Fruit fly (Drosophila melanogaster) whole organism, adult: ENCODE measurements around the gene Cad89D.
A peak's percentile ranks its signal among the peaks of the same experiment; 100 is the strongest.

Experiments
- CG11617 ChIP-seq: fragments of 200-800 bp; sonication (Bioruptor generic); optimal IDR thresholded peaks from 2 replicates; lab custom pipeline; 2017; ENCODE audit warnings: mild to moderate bottlenecking, missing biosample characterization, missing genetic modification reagents, missing genetic modification characterization
- CG12768 ChIP-seq: fragments of 200-800 bp; sonication (Bioruptor generic); optimal IDR thresholded peaks from 2 replicates; lab custom pipeline; 2017; ENCODE audit warnings: missing biosample characterization, missing genetic modification characterization, mild to moderate bottlenecking, moderate library complexity, missing genetic modification reagents
- CG14711 ChIP-seq: fragments of 200-800 bp; sonication (Bioruptor generic); optimal IDR thresholded peaks from 2 replicates; lab custom pipeline; 2018; ENCODE audit warnings: missing biosample characterization, mild to moderate bottlenecking, missing genetic modification characterization, moderate library complexity
- CG1620 ChIP-seq: fragments of 200-800 bp; sonication (Bioruptor generic); optimal IDR thresholded peaks from 2 replicates; lab custom pipeline; 2016; ENCODE audit warnings: missing biosample characterization, missing genetic modification characterization
- CG33017 ChIP-seq: fragments of 200-800 bp; sonication (Bioruptor generic); optimal IDR thresholded peaks from 2 replicates; lab custom pipeline; 2018; ENCODE audit warnings: missing biosample characterization, mild to moderate bottlenecking, missing genetic modification characterization, moderate library complexity
- CG5204 ChIP-seq: fragments of 200-800 bp; sonication (Bioruptor generic); optimal IDR thresholded peaks from 2 replicates; lab custom pipeline; 2016; ENCODE audit warnings: missing biosample characterization, missing genetic modification characterization
- CG7045 ChIP-seq: fragments of 200-800 bp; sonication (Bioruptor generic); optimal IDR thresholded peaks from 2 replicates; lab custom pipeline; 2017; ENCODE audit warnings: missing biosample characterization, mild to moderate bottlenecking, missing genetic modification characterization
- CG7101 ChIP-seq: fragments of 200-800 bp; sonication (Bioruptor generic); optimal IDR thresholded peaks from 2 replicates; lab custom pipeline; 2018; ENCODE audit warnings: missing biosample characterization, mild to moderate bottlenecking, missing genetic modification characterization, moderate library complexity
- Clk ChIP-seq: fragments of 200-800 bp; sonication (Bioruptor generic); optimal IDR thresholded peaks from 2 replicates; lab custom pipeline; 2017; ENCODE audit warnings: missing biosample characterization, missing genetic modification characterization
- Crg-1 ChIP-seq: fragments of 200-800 bp; sonication (Bioruptor generic); optimal IDR thresholded peaks from 2 replicates; lab custom pipeline; 2016; ENCODE audit warnings: missing biosample characterization, missing genetic modification characterization
- Hr96 ChIP-seq: fragments of 200-800 bp; sonication (Bioruptor generic); optimal IDR thresholded peaks from 2 replicates; lab custom pipeline; 2016; ENCODE audit warnings: missing biosample characterization, missing genetic modification characterization
- Mnt ChIP-seq: fragments of 200-800 bp; sonication (Bioruptor generic); optimal IDR thresholded peaks from 2 replicates; lab custom pipeline; 2016; ENCODE audit warnings: missing biosample characterization, mild to moderate bottlenecking, missing genetic modification characterization
- bab1 ChIP-seq: fragments of 200-800 bp; sonication (Bioruptor generic); optimal IDR thresholded peaks from 3 replicates; lab custom pipeline; 2019; ENCODE audit warnings: missing biosample characterization, mild to moderate bottlenecking, missing genetic modification characterization, moderate library complexity
- cic ChIP-seq: fragments of 200-800 bp; sonication (Bioruptor generic); optimal IDR thresholded peaks from 2 replicates; lab custom pipeline; 2017; ENCODE audit warnings: missing biosample characterization, mild to moderate bottlenecking, missing genetic modification characterization, moderate library complexity
- cnc ChIP-seq, 2 experiments: fragments of >200 bp; optimal IDR thresholded peaks; 2 replicates each; lab custom pipeline; 2017
- kay ChIP-seq: fragments of 200-800 bp; sonication (Bioruptor generic); peaks from one replicate; lab custom pipeline; 2016; ENCODE audit warnings: missing biosample characterization, missing genetic modification characterization, borderline replicate concordance
- ovo ChIP-seq: fragments of 200-800 bp; sonication (Bioruptor generic); optimal IDR thresholded peaks from 2 replicates; lab custom pipeline; 2016; ENCODE audit warnings: missing biosample characterization, missing genetic modification characterization
- pad ChIP-seq: fragments of 200-800 bp; sonication (Bioruptor generic); optimal IDR thresholded peaks from 3 replicates; lab custom pipeline; 2017; ENCODE audit warnings: missing biosample characterization, missing genetic modification characterization, mild to moderate bottlenecking, moderate library complexity, missing genetic modification reagents
- tj ChIP-seq: fragments of 200-800 bp; sonication (Bioruptor generic); optimal IDR thresholded peaks from 3 replicates; lab custom pipeline; 2017; ENCODE audit warnings: missing biosample characterization, mild to moderate bottlenecking, missing genetic modification characterization, moderate library complexity
- toe ChIP-seq: fragments of 200-800 bp; sonication (Bioruptor generic); optimal IDR thresholded peaks from 2 replicates; lab custom pipeline; 2016; ENCODE audit warnings: missing biosample characterization, missing genetic modification characterization

The Cad89D gene

DNA sequence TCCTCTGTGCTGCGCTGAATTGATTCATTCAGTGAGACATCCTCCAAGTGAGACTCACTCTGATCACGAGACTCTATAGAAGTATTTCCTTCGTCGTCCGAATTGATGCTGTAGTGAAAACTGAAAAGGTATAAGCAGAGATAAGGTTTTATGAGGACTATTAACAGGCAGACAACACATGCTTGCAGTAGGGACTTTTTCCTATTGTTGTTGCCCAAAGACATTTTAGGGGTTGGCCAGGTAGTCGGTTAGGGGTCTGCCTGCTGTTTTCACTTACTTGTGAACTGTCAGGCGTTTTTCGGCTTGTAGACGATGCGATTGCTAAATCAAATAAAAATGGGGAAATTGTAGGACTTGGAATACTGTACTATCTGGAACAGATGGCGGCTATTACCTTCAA, 26.7 kb downstream of the Cad89D start:
- TF ChIP-seq cnc (optimal IDR thresholded peaks at IDR 0.05; lab: Kevin White, UChicago), result no peak
- TF ChIP-seq ovo (GFP tag; lab: Kevin White, UChicago), result no peak
- no peak for TF ChIP-seq Clk (GFP tag; lab: Kevin White, UChicago)
- no peak for TF ChIP-seq pad (GFP tag; lab: Kevin White, UChicago)

DNA sequence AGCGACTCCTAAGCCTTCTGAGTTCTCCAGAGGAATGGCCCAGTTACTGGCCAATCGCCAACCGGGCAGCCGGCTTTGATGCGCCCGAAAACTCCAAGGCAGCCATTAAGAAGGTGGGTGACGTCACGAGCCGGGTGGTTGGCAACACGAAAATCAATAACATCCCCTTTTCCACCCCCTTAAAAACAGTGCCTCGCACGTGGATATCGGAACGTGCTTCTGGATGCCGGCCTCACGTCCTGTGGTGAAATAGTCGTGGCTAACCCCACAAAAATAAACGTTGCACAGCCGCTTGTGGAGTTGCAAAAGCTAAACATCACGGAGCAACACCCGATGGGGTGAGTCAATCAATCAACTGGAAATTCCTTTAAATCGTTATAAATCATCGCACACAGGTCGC, 38.6 kb downstream of the Cad89D start:
- TF ChIP-seq CG1620 (GFP tag; lab: Kevin White, UChicago) (no peak), ovo (GFP tag; lab: Kevin White, UChicago) (no peak)

DNA sequence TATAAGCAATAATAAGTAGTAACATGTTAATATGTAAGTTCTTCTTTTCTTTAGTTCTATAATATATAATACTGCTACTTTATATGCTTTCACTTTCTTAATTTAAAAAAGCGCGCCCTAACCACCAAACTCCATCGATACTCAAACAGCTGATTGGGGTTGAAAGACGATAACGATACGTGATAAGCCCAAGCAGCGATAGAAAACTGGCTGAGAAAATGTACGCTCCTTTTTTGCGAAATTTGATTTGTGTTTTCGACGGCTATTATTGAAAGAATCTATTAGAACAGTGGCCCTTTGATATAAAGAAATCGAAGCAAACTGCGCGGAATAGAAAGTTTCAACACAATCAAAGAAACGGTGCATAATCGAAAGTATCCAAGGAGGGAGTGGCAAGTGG, 39.3 kb downstream of the Cad89D start, which contains the start of gene CG14883:
TSS of gene CG14883 (plus strand) at position 178 of the 400 bp plus-strand sequence.
- TF ChIP-seq kay (GFP tag; lab: Kevin White, UChicago) (peak; percentile 42), pad (GFP tag; lab: Kevin White, UChicago) (no peak), Clk (GFP tag; lab: Kevin White, UChicago) (no peak)

DNA sequence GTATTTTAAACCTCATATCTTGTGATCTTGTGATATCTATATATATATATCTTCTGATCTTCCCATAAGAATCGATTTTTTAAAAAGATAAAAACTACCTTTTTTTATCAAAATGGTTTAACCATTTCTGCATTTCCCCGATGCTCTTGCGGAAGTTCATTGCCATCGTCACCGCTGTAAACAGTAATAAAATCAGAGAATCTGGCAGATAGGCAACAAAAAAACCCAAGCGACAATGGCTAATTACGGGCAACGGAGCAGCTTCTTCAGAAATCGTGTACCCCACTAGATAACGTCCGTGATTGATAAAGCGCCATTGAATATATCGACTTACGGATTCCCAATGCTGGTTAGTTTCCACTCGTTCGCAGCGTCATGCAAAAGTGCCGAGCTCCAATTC, 41.0 kb downstream of the Cad89D start, which contains the start of gene CG10405:
TSS of gene CG10405 (plus strand) at position 301 of the 400 bp plus-strand sequence.
- no peak for TF ChIP-seq CG7045
- no peak for TF ChIP-seq CG12768 (GFP tag; lab: Kevin White, UChicago)
- TF ChIP-seq tj (GFP tag; lab: Kevin White, UChicago), result no peak
- TF ChIP-seq CG14711 (tag; lab: Kevin White, UChicago), result no peak

DNA sequence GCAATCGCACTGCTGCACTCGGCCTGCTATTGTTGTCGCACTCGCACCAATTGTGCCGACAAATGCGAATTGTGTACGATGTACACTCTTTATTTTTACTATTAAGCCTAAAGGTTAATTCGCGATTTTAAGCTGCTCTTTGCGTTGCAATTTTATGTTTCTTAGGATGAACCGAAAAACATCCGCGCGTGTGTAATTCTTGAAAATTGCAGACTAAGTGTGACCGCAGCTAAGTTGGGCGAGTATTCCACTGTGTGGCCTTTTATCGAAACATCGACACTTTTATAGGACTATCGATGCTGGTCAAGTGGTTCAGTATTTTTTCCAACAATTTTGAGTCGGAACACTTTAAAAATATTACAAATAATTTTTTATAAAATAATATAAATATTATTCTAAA, 41.6 kb downstream of the Cad89D start, which contains the start of gene Pak3:
TSS of gene Pak3 (minus strand) at position 225 of the 400 bp plus-strand sequence.
- TF ChIP-seq pad (GFP tag; lab: Kevin White, UChicago) (no peak), bab1 (GFP tag; lab: Kevin White, UChicago) (peak; percentile 66), CG7101 (tag; lab: Kevin White, UChicago) (peak; percentile 22), CG1620 (GFP tag; lab: Kevin White, UChicago) (peak; percentile 9), kay (GFP tag; lab: Kevin White, UChicago) (peak; percentile 44), CG14711 (tag; lab: Kevin White, UChicago) (peak; percentile 18), CG33017 (tag; lab: Kevin White, UChicago) (peak; percentile 9), cic (GFP tag; lab: Kevin White, UChicago) (no peak)

DNA sequence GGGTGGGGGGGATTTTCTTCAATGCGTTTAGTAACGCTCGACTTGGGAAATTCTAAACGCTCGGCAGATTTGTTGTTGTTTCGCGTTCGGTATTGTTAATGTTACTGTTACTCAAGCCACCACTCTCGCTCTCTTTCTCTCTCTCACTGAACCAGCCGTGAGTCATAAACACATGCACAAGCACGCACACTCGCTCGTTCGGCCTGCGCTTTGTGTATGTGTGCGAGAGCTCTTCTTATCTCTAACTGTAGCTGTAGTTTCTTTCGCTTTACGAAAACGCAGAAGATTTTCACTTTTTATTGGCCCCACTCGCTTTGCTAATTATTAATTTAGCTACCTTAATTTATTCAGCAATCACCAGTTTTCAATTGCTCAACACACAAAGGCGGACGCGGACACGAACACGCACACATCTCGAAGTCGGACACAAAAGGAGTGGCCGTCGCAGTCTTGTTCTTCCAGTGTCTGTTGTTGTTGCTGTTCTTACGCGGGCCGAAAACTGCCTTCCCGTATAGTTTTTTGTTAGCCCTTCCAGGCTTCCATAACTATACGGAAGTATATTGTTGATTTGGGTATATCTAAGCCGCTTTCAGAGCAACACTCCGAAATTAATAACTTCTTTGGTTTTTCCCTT, 42.2 kb downstream of the Cad89D start:
- TF ChIP-seq Clk (GFP tag; lab: Kevin White, UChicago), result no peak
- peak; percentile 47 for TF ChIP-seq ovo (GFP tag; lab: Kevin White, UChicago)
- TF ChIP-seq CG7101 (tag; lab: Kevin White, UChicago), result no peak
- peak; percentile 32 for TF ChIP-seq Mnt (GFP tag; lab: Kevin White, UChicago)
- peak; percentile 99 for TF ChIP-seq kay (GFP tag; lab: Kevin White, UChicago)
- TF ChIP-seq CG7045, result no peak
- no peak for TF ChIP-seq CG5204 (GFP tag; lab: Kevin White, UChicago)
- peak; percentile 41 for TF ChIP-seq cic (GFP tag; lab: Kevin White, UChicago)
- TF ChIP-seq CG1620 (GFP tag; lab: Kevin White, UChicago), result no peak
- TF ChIP-seq CG12768 (GFP tag; lab: Kevin White, UChicago), result peak; percentile 4
- TF ChIP-seq CG14711 (tag; lab: Kevin White, UChicago), result no peak
- no peak for TF ChIP-seq cnc (optimal IDR thresholded peaks at IDR 0.05; lab: Kevin White, UChicago)
- TF ChIP-seq pad (GFP tag; lab: Kevin White, UChicago), result peak; percentile 52
- TF ChIP-seq bab1 (GFP tag; lab: Kevin White, UChicago), result no peak

DNA sequence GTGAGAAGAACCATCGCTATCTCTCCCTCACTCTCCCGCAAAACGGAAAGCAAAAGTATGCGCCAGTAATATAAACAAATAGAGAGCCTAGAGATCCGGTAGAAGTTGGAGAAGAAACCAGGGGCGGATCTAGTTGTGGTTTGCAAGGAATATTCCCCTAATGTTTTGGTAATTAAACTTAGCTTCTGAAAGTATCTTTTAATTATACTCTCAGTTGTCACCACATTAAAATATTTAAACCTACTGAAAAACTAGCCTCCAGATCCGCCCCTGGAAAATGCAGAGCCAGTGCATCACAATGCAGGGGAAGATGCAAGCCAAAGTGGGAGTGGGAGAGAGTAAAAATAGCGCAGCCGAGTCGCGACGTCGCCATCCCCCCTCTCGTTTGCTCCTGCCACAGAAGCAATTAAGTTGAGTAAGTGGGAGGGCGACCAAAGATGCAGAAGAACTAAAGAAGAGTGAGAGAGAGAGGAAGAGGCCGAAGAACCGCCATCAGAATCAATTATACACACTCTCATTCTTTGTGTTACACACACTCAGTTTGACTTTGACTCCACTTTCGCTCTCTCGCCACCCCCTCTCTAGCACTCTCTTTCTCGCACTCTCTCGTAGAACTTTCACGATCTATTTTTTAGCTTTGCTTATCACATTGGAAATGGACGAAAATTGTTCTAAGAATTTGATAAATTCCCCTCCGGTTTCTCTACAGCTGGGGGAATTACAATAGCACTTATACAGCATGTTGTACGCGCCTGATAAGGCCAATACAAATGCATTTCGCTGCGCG, 45.8 kb downstream of the Cad89D start:
- TF ChIP-seq kay (GFP tag; lab: Kevin White, UChicago) (peak; percentile 95), cic (GFP tag; lab: Kevin White, UChicago) (peak; percentile 66), CG11617 (GFP tag; lab: Kevin White, UChicago) (peak; percentile 83), Hr96 (GFP tag; lab: Kevin White, UChicago) (peak; percentile 88), ovo (GFP tag; lab: Kevin White, UChicago) (peak; percentile 41), tj (GFP tag; lab: Kevin White, UChicago) (no peak), CG14711 (tag; lab: Kevin White, UChicago) (peak; percentile 93), CG7101 (tag; lab: Kevin White, UChicago) (peak; percentile 97), pad (GFP tag; lab: Kevin White, UChicago) (peak; percentile 98), cnc (optimal IDR thresholded peaks at IDR 0.05; lab: Kevin White, UChicago) (no peak), CG5204 (GFP tag; lab: Kevin White, UChicago) (peak; percentile 92), Clk (GFP tag; lab: Kevin White, UChicago) (peak; percentile 91), Mnt (GFP tag; lab: Kevin White, UChicago) (peak; percentile 74), CG1620 (GFP tag; lab: Kevin White, UChicago) (peak; percentile 92), CG33017 (tag; lab: Kevin White, UChicago) (peak; percentile 96), Crg-1 (GFP tag; lab: Kevin White, UChicago) (peak; percentile 86), CG12768 (GFP tag; lab: Kevin White, UChicago) (peak; percentile 90), toe (peak; percentile 90), bab1 (GFP tag; lab: Kevin White, UChicago) (peak; percentile 94), CG7045 (peak; percentile 92)
